Worm (Caenorhabditis elegans) whole organism, midembryonic: ENCODE measurements around the gene Y43C5A.4.
A peak's percentile ranks its signal among the peaks of the same experiment; 100 is the strongest.

Source experiments
- T22C8.4 ChIP-seq: fragments of 200-800 bp; sonication (Bioruptor generic); IDR thresholded peaks from 2 replicates; pipeline ENCODE4 v1.3.6; 2022; ENCODE audit warnings: missing genetic modification characterization, missing compliant biosample characterization
- cog-1 ChIP-seq: sonication (generic microtip); optimal IDR thresholded peaks from 2 replicates; lab custom pipeline; 2016; ENCODE audit warnings: missing genetic modification characterization, missing compliant biosample characterization
- flt-1 ChIP-seq: fragments of 200-800 bp; sonication (Bioruptor generic); IDR thresholded peaks from 2 replicates; pipeline ENCODE4 v1.3.6; 2022; ENCODE audit warnings: missing genetic modification characterization, missing compliant biosample characterization

- TF ChIP-seq T22C8.4 (GFP tag; lab: Robert Waterston, UW) (no peak), flt-1 (GFP tag; lab: Robert Waterston, UW) (no peak), cog-1 (tag; lab: Kevin White, UChicago) (peak; percentile 38)
Measured at ce11 chrIV:10284194-10284910, 6.5 kb downstream of the Y43C5A.4 start, which contains the start of gene rad-51.
